Fruit fly (Drosophila melanogaster): ENCODE measurements around the gene para.
A peak's percentile ranks its signal among the peaks of the same experiment; 100 is the strongest.

The para gene

DNA sequence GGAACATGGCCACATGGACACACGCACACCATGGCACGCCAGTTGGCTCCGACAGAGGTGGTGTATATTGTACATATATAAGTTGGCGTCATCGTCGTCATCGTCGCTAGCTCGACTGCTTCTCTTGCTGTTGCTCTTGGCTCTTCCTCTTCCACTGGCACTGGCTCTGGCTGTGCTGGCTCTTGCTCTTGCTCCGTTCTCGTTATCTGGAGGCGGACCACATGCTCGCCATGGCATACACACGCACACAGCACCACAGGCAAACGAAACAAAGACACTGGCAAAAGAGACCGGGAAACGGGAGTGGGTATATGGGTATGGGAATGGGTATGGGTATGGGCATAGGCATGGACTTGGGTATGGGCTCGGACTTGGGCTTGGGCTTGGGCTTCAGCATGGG, 107.8 kb downstream of the para start:
- TF ChIP-seq CG9139 (GFP tag; optimal IDR thresholded peaks at IDR 0.05) (peak; percentile 4), Lpt (GFP tag; optimal IDR thresholded peaks at IDR 0.05) (peak; percentile 9), CG8632 (GFP tag; optimal IDR thresholded peaks at IDR 0.05) (no peak), fd85E (GFP tag; optimal IDR thresholded peaks at IDR 0.05) (no peak), CG16779 (tag; optimal IDR thresholded peaks at IDR 0.05) (peak; percentile 20), dsx (GFP tag; optimal IDR thresholded peaks at IDR 0.05; ENCODE audit: poor library complexity, severe bottlenecking) (no peak), svp (GFP tag) (peak; percentile 67), OdsH (GFP tag; optimal IDR thresholded peaks at IDR 0.05) (no peak), Eip78C (GFP tag) (peak; percentile 64), Sox14 (GFP tag; optimal IDR thresholded peaks at IDR 0.05) (peak; percentile 62), ss (GFP tag; optimal IDR thresholded peaks at IDR 0.05) (peak; percentile 49 to 57), CG6163 (GFP tag; IDR thresholded peaks at IDR 0.05) (peak; percentile 45; the same call in 1 of the 3 replicates), CG8119 (GFP tag; IDR thresholded peaks at IDR 0.05) (no peak), CG15336 (GFP tag; IDR thresholded peaks at IDR 0.05) (peak; percentile 22; the same call in 1 of the 2 replicates)

dm6 chrX:16424296-16424695, 108.6 kb downstream of the para start:
- no peak for TF ChIP-seq acj6 (GFP tag; optimal IDR thresholded peaks at IDR 0.05)
- no peak for TF ChIP-seq Lpt (GFP tag; optimal IDR thresholded peaks at IDR 0.05)
- no peak for TF ChIP-seq fd59A (GFP tag; optimal IDR thresholded peaks at IDR 0.05)
- peak; percentile 81 for TF ChIP-seq svp (GFP tag)

DNA sequence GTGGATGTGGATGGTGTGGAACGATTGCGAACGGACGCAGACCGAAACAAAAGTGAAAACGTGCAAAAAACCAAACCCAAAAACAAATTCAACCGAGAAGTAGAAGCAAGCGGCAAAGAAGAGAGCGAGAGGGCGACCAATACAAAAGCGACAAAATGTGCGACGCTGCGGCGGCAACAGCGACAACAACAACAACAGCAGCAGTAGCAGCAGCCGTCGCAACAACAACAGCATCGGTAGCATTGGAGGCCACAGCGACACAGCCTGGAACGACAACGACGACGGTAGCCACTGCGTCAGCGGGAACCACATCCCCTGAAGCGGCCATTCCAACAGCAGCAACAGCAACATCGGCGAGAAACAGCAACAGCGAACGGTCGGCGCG, 109.8 kb downstream of the para start:
- TF ChIP-seq CG4318 (GFP tag; optimal IDR thresholded peaks at IDR 0.05), result no peak
- TF ChIP-seq Hr4 (GFP tag; optimal IDR thresholded peaks at IDR 0.05), result no peak
- TF ChIP-seq fd85E (GFP tag; optimal IDR thresholded peaks at IDR 0.05), result no peak
- TF ChIP-seq CG11762 (GFP tag; optimal IDR thresholded peaks at IDR 0.05; ENCODE audit: insufficient read depth), result no peak
- TF ChIP-seq esn (GFP tag; optimal IDR thresholded peaks at IDR 0.05), result no peak
- TF ChIP-seq Eip93F (GFP tag; optimal IDR thresholded peaks at IDR 0.05), result peak; percentile 15
- TF ChIP-seq CG6276 (GFP tag; optimal IDR thresholded peaks at IDR 0.05), result peak; percentile 14
- TF ChIP-seq achi (GFP tag; optimal IDR thresholded peaks at IDR 0.05), result no peak
- no peak for TF ChIP-seq CG3032 (tag; optimal IDR thresholded peaks at IDR 0.05)
- peak; percentile 53 for TF ChIP-seq CG15336 (GFP tag; IDR thresholded peaks at IDR 0.05)
- peak; percentile 38 for TF ChIP-seq Blimp-1 (GFP tag; optimal IDR thresholded peaks at IDR 0.05)
- peak; percentile 21; the same call in 1 of the 3 replicates for TF ChIP-seq eg (GFP tag; IDR thresholded peaks at IDR 0.05)
- TF ChIP-seq svp (GFP tag), result peak; percentile 70
- TF ChIP-seq Ets21C (GFP tag; optimal IDR thresholded peaks at IDR 0.05), result no peak
- peak; percentile 55; the same call in 2 of the 3 replicates for TF ChIP-seq CG6163 (GFP tag; IDR thresholded peaks at IDR 0.05)
- TF ChIP-seq CG11294 (GFP tag; IDR thresholded peaks at IDR 0.05), result peak; percentile 16; the same call in 1 of the 2 replicates
- TF ChIP-seq Hr38 (GFP tag; optimal IDR thresholded peaks at IDR 0.05), result no peak
- TF ChIP-seq CG34406 (GFP tag; optimal IDR thresholded peaks at IDR 0.05), result no peak
- no peak for TF ChIP-seq salr (GFP tag; optimal IDR thresholded peaks at IDR 0.05)

DNA sequence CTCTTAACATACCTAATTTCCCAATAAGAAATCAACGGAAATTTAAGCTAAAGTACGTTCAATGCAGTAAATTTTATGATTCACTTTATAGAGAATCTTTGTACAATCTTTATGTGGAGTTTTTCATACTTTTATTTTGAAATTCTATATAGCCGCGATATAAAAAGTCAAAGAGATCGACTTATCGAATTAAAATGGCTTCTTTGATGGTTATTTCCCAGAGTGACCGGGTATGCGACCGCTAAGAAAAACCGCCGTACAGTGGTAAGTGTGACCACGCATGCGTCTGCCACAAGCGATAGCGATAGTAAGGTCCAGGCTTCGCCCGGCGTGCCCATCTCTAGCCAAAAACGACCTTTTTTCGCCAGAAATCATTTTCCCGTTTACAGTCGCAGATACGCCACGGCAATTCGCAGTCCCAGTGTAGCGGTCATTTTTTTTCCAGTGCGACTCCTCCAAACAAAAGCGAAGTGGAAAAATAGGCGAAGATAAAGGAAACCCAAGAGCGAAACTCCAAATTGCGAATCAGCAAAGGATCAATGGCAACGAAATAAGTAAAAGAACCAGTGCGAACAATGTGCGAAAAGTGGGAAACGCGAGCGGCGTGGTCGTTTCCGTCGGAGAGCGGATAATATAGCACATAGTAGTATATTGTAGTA, 110.3 kb downstream of the para start, which contains the start of gene hang:
hang (plus strand) TSS at position 366 of the 659 bp plus-strand sequence.
- TF ChIP-seq CG6854 (GFP tag; optimal IDR thresholded peaks at IDR 0.05), result peak; percentile 64
- TF ChIP-seq svp (GFP tag), result peak; percentile 76
- no peak for TF ChIP-seq CG8632 (GFP tag; optimal IDR thresholded peaks at IDR 0.05)
- TF ChIP-seq fkh (GFP tag; optimal IDR thresholded peaks at IDR 0.05), result no peak
- peak; percentile 25 for TF ChIP-seq lz (GFP tag; optimal IDR thresholded peaks at IDR 0.05)
- TF ChIP-seq Eip75B (GFP tag; optimal IDR thresholded peaks at IDR 0.05), result peak; percentile 27
- peak; percentile 18 for TF ChIP-seq CG31627 (GFP tag; optimal IDR thresholded peaks at IDR 0.05)
- no peak for TF ChIP-seq Hr4 (GFP tag; optimal IDR thresholded peaks at IDR 0.05)
- TF ChIP-seq CG34406 (GFP tag; optimal IDR thresholded peaks at IDR 0.05), result no peak
- peak; percentile 27 for TF ChIP-seq topi (GFP tag; optimal IDR thresholded peaks at IDR 0.05)
- no peak for TF ChIP-seq CG10631 (GFP tag; optimal IDR thresholded peaks at IDR 0.05)
- TF ChIP-seq Ets21C (GFP tag; optimal IDR thresholded peaks at IDR 0.05), result no peak
- peak; percentile 60 for TF ChIP-seq CG16779 (tag; optimal IDR thresholded peaks at IDR 0.05)
- peak; percentile 38 for TF ChIP-seq Sox102F (GFP tag; optimal IDR thresholded peaks at IDR 0.05)
- TF ChIP-seq Smox (GFP tag; optimal IDR thresholded peaks at IDR 0.05), result peak; percentile 5
- TF ChIP-seq CG6163 (GFP tag; IDR thresholded peaks at IDR 0.05), result peak; percentile 12; the same call in 1 of the 3 replicates
- no peak for TF ChIP-seq Lpt (GFP tag; optimal IDR thresholded peaks at IDR 0.05)
- TF ChIP-seq CG3032 (tag; optimal IDR thresholded peaks at IDR 0.05), result no peak
- no peak for TF ChIP-seq CG32006 (GFP tag; optimal IDR thresholded peaks at IDR 0.05)
- no peak for TF ChIP-seq CG11762 (GFP tag; optimal IDR thresholded peaks at IDR 0.05; ENCODE audit: insufficient read depth)
- TF ChIP-seq Hr38 (GFP tag; optimal IDR thresholded peaks at IDR 0.05), result no peak
- TF ChIP-seq Met (GFP tag; optimal IDR thresholded peaks at IDR 0.05), result no peak
- no peak for TF ChIP-seq Gug (GFP tag; IDR thresholded peaks at IDR 0.05)
- peak; percentile 0 for TF ChIP-seq Hr39 (GFP tag; optimal IDR thresholded peaks at IDR 0.05)
- TF ChIP-seq fd59A (GFP tag; optimal IDR thresholded peaks at IDR 0.05), result no peak
